Worm (Caenorhabditis elegans): ENCODE measurements around the gene gck-3.

ce11 chrV:17949093-17949492, 17.6 kb downstream of the gck-3 start, which contains the start of gene dpy-21:
- TF ChIP-seq nhr-12 (tag; optimal IDR thresholded peaks at IDR 0.05) (no peak), ztf-11 (tag; optimal IDR thresholded peaks at IDR 0.05) (no peak), unc-62 (GFP tag; optimal IDR thresholded peaks at IDR 0.05) (no peak)
